Worm (Caenorhabditis elegans) whole organism, midembryonic: ENCODE results near the gene zif-1.

Experiments
- T22C8.4 ChIP-seq: fragments of 200-800 bp; sonication (Bioruptor generic); IDR thresholded peaks from 2 replicates; pipeline ENCODE4 v1.3.6; 2022; ENCODE audit warnings: missing genetic modification characterization, missing compliant biosample characterization
- cog-1 ChIP-seq: sonication (generic microtip); optimal IDR thresholded peaks from 2 replicates; lab custom pipeline; 2016; ENCODE audit warnings: missing genetic modification characterization, missing compliant biosample characterization
- flt-1 ChIP-seq: fragments of 200-800 bp; sonication (Bioruptor generic); IDR thresholded peaks from 2 replicates; pipeline ENCODE4 v1.3.6; 2022; ENCODE audit warnings: missing genetic modification characterization, missing compliant biosample characterization
- klf-2 ChIP-seq: fragments of 200-800 bp; sonication (Bioruptor generic); conservative IDR thresholded peaks from 2 replicates; pipeline ENCODE4 v1.3.6; 2022; ENCODE audit warnings: missing genetic modification reagents, missing genetic modification characterization, missing compliant biosample characterization
- med-1 ChIP-seq: sonication (generic microtip); optimal IDR thresholded peaks from 2 replicates; lab custom pipeline; 2017; ENCODE audit warnings: missing genetic modification characterization, mild to moderate bottlenecking, missing compliant biosample characterization, antibody characterized with exemption, missing genetic modification reagents; ENCODE audit not compliant: insufficient read depth
- ref-1 ChIP-seq: fragments of 200-800 bp; sonication (Bioruptor generic); conservative IDR thresholded peaks from 2 replicates; pipeline ENCODE4 v1.3.6; 2022; ENCODE audit warnings: missing genetic modification reagents, missing genetic modification characterization, missing compliant biosample characterization
- tab-1 ChIP-seq: fragments of 200-800 bp; sonication (Bioruptor generic); IDR thresholded peaks from 2 replicates; pipeline ENCODE4 v1.3.6; 2022; ENCODE audit warnings: missing genetic modification characterization, missing compliant biosample characterization
- ztf-23 ChIP-seq: fragments of 200-800 bp; sonication (Bioruptor generic); IDR thresholded peaks from 2 replicates; pipeline ENCODE4 v1.3.6; 2022; ENCODE audit warnings: missing genetic modification reagents, missing genetic modification characterization, missing compliant biosample characterization
- ztf-29 ChIP-seq: fragments of 200-800 bp; sonication (Bioruptor generic); IDR thresholded peaks from 2 replicates; pipeline ENCODE4 v1.3.6; 2022; ENCODE audit warnings: missing genetic modification reagents, missing genetic modification characterization, missing compliant biosample characterization

DNA sequence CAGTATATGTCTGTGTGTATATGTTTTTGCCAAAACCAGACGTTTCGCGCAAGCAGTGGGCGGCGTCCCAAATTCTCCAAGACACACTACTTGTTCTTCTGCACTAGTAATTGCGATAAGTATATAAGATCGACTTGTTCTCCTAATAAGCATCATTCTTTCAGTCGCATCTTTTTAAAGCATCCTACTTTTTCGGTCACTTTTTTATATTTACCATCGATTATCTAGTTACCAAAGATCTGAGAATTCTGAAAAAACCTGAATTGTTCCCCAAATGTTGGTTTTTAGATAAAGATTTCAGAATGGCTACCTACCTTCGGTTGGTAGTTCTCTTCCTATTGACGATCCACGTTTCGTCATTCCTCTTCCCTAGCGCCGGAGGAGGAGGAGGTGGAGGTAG is 40.6 kb upstream of the zif-1 start, which contains the start of gene grl-25:
- TF ChIP-seq ztf-23 (no peak), ztf-29 (GFP tag; lab: Robert Waterston, UW) (no peak), ref-1 (GFP tag; lab: Robert Waterston, UW) (no peak), cog-1 (tag; lab: Kevin White, UChicago) (no peak), flt-1 (GFP tag; lab: Robert Waterston, UW) (no peak), med-1 (GFP tag; lab: Kevin White, UChicago) (no peak), klf-2 (GFP tag; lab: Robert Waterston, UW) (no peak), tab-1 (GFP tag; lab: Robert Waterston, UW) (no peak), T22C8.4 (GFP tag; lab: Robert Waterston, UW) (no peak)
